Worm (Caenorhabditis elegans): Measurements from ENCODE around the gene iglr-1.

- TF ChIP-seq him-1 (tag; optimal IDR thresholded peaks at IDR 0.05) (no peak), dao-5 (tag; optimal IDR thresholded peaks at IDR 0.05) (no peak), W03F9.2 (tag; optimal IDR thresholded peaks at IDR 0.05) (no peak)
Measured at ce11 chrX:14964253-14964652, 26.9 kb downstream of the iglr-1 start, which contains the start of gene rgs-11.

Measured in whole organism, L4/young adult.